Worm (Caenorhabditis elegans) whole organism, young adult: ENCODE data around the gene algn-9.

Experiments used
- B0035.1 ChIP-seq: sonication (generic microtip); optimal IDR thresholded peaks from 2 replicates; lab custom pipeline; 2016; ENCODE audit warnings: missing genetic modification characterization, mild to moderate bottlenecking, missing compliant biosample characterization, missing genotype, missing genetic modification reagents
- C06A6.2 ChIP-seq: fragments of 200-800 bp; sonication (Bioruptor generic); conservative IDR thresholded peaks from 2 replicates; pipeline ENCODE4 v1.3.6; 2022; ENCODE audit warnings: missing genetic modification characterization, missing compliant biosample characterization
- F10E7.11 ChIP-seq: sonication (generic microtip); optimal IDR thresholded peaks from 2 replicates; lab custom pipeline; 2017; ENCODE audit warnings: mild to moderate bottlenecking, missing genetic modification characterization, moderate library complexity, missing compliant biosample characterization
- F22D6.2 ChIP-seq: sonication (generic microtip); optimal IDR thresholded peaks from 2 replicates; lab custom pipeline; 2016; ENCODE audit warnings: mild to moderate bottlenecking, missing genetic modification characterization, missing compliant biosample characterization
- F33H1.4 ChIP-seq: fragments of 200-800 bp; sonication (Bioruptor generic); IDR thresholded peaks from 2 replicates; pipeline ENCODE4 v1.3.6; 2022; ENCODE audit warnings: missing genetic modification reagents, missing genetic modification characterization, missing compliant biosample characterization
- F37B4.10 ChIP-seq: fragments of 200-800 bp; sonication (Bioruptor generic); IDR thresholded peaks from 2 replicates; pipeline ENCODE4 v1.3.6; 2022; ENCODE audit warnings: missing genetic modification characterization, missing compliant biosample characterization
- K11D2.4 ChIP-seq: fragments of 200-800 bp; sonication (Bioruptor generic); IDR thresholded peaks from 2 replicates; pipeline ENCODE4 v1.3.6; 2022; ENCODE audit warnings: missing genetic modification reagents, missing genetic modification characterization, missing compliant biosample characterization
- Y56A3A.18 ChIP-seq: fragments of 200-800 bp; sonication (Bioruptor generic); IDR thresholded peaks from 2 replicates; pipeline ENCODE4 v1.3.6; 2022; ENCODE audit warnings: missing genetic modification reagents, missing genetic modification characterization, missing compliant biosample characterization
- Y67H2A.10 ChIP-seq: fragments of 200-800 bp; sonication (Bioruptor generic); conservative IDR thresholded peaks from 2 replicates; pipeline ENCODE4 v1.3.6; 2022; ENCODE audit warnings: missing genetic modification reagents, missing genetic modification characterization, missing compliant biosample characterization
- Y95B8A.8 ChIP-seq: fragments of 200-800 bp; sonication (Bioruptor generic); IDR thresholded peaks from 2 replicates; pipeline ENCODE4 v1.3.6; 2022; ENCODE audit warnings: missing genetic modification reagents, missing genetic modification characterization, missing compliant biosample characterization
- akir-1 ChIP-seq: fragments of 200-800 bp; sonication (Bioruptor generic); optimal IDR thresholded peaks from 2 replicates; lab custom pipeline; 2018; ENCODE audit warnings: mild to moderate bottlenecking, missing genetic modification characterization, moderate library complexity, missing compliant biosample characterization
- ama-1 ChIP-seq, 3 experiments: fragments of 150-350 bp in 1 of 3; sonication (generic microtip) in 2 of 3; optimal IDR thresholded peaks; 2 replicates each; lab custom pipeline; 2014 to 2018; ENCODE audit warnings: missing biosample characterization in 2 of 3, missing genetic modification characterization in 2 of 3, missing genetic modification reagents in 2 of 3
- attf-5 ChIP-seq: fragments of 200-800 bp; sonication (Bioruptor generic); optimal IDR thresholded peaks from 2 replicates; lab custom pipeline; 2018; ENCODE audit warnings: mild to moderate bottlenecking, missing genetic modification characterization, missing compliant biosample characterization
- ceh-100 ChIP-seq: fragments of 200-800 bp; sonication (Bioruptor generic); IDR thresholded peaks from 2 replicates; pipeline ENCODE4 v1.3.6; 2022; ENCODE audit warnings: missing genetic modification reagents, missing genetic modification characterization, missing compliant biosample characterization
- ceh-40 ChIP-seq: fragments of 200-800 bp; sonication (Bioruptor generic); IDR thresholded peaks from 2 replicates; pipeline ENCODE4 v1.3.6; 2022; ENCODE audit warnings: missing genetic modification characterization, missing compliant biosample characterization
- ceh-91 ChIP-seq: fragments of 200-800 bp; sonication (Bioruptor generic); IDR thresholded peaks from 2 replicates; pipeline ENCODE4 v1.3.6; 2022; ENCODE audit warnings: missing genetic modification reagents, missing genetic modification characterization, missing compliant biosample characterization
- dox-1 ChIP-seq: fragments of 200-800 bp; sonication (Bioruptor generic); IDR thresholded peaks from 2 replicates; pipeline ENCODE4 v1.3.6; 2022; ENCODE audit warnings: missing genetic modification reagents, missing genetic modification characterization, missing compliant biosample characterization
- dpff-1 ChIP-seq: sonication (generic microtip); optimal IDR thresholded peaks from 2 replicates; lab custom pipeline; 2017; ENCODE audit warnings: mild to moderate bottlenecking, missing genetic modification characterization, missing compliant biosample characterization
- efl-1 ChIP-seq: fragments of 150-350 bp; optimal IDR thresholded peaks from 2 replicates; lab custom pipeline; 2014; ENCODE audit warnings: missing biosample characterization, missing genetic modification reagents, missing genetic modification characterization
- egrh-3 ChIP-seq: fragments of 200-800 bp; sonication (Bioruptor generic); IDR thresholded peaks from 2 replicates; pipeline ENCODE4 v1.3.6; 2022; ENCODE audit warnings: missing genetic modification reagents, missing genetic modification characterization, missing compliant biosample characterization
- ekl-4 ChIP-seq: fragments of 200-800 bp; sonication (Bioruptor generic); IDR thresholded peaks from 2 replicates; pipeline ENCODE4 v1.3.6; 2022; ENCODE audit warnings: missing genetic modification reagents, missing genetic modification characterization, missing compliant biosample characterization
- ets-4 ChIP-seq: fragments of 200-800 bp; sonication (Bioruptor generic); optimal IDR thresholded peaks from 2 replicates; lab custom pipeline; 2018; ENCODE audit warnings: mild to moderate bottlenecking, missing genetic modification characterization, missing compliant biosample characterization
- him-1 ChIP-seq: sonication (generic microtip); optimal IDR thresholded peaks from 2 replicates; lab custom pipeline; 2016; ENCODE audit warnings: missing genotype, missing genetic modification reagents, missing genetic modification characterization, missing compliant biosample characterization
- hlh-12 ChIP-seq: sonication (generic microtip); optimal IDR thresholded peaks from 2 replicates; lab custom pipeline; 2016; ENCODE audit warnings: missing genetic modification characterization, missing compliant biosample characterization
- hlh-26 ChIP-seq: fragments of 200-800 bp; sonication (Bioruptor generic); conservative IDR thresholded peaks from 2 replicates; pipeline ENCODE4 v1.3.6; 2022; ENCODE audit warnings: missing genetic modification reagents, missing genetic modification characterization, missing compliant biosample characterization
- hmg-1.2 ChIP-seq: fragments of 200-800 bp; sonication (Bioruptor generic); IDR thresholded peaks from 2 replicates; pipeline ENCODE4 v1.3.6; 2022; ENCODE audit warnings: missing genetic modification reagents, missing genetic modification characterization, missing compliant biosample characterization
- hmg-20 ChIP-seq: fragments of 200-800 bp; sonication (Bioruptor generic); IDR thresholded peaks from 2 replicates; pipeline ENCODE4 v1.3.6; 2022; ENCODE audit warnings: missing genetic modification reagents, missing genetic modification characterization, missing compliant biosample characterization
- lag-1 ChIP-seq: fragments of 200-800 bp; sonication (Bioruptor generic); IDR thresholded peaks from 2 replicates; pipeline ENCODE4 v1.3.6; 2022; ENCODE audit warnings: missing genetic modification reagents, missing genetic modification characterization, missing compliant biosample characterization
- lin-40 ChIP-seq: sonication (generic microtip); optimal IDR thresholded peaks from 2 replicates; lab custom pipeline; 2016; ENCODE audit warnings: missing genetic modification characterization, mild to moderate bottlenecking, missing compliant biosample characterization, missing genotype, missing genetic modification reagents
- lsl-1 ChIP-seq: fragments of 200-800 bp; sonication (Bioruptor generic); optimal IDR thresholded peaks from 2 replicates; lab custom pipeline; 2018; ENCODE audit warnings: mild to moderate bottlenecking, missing genetic modification characterization, moderate library complexity, missing compliant biosample characterization
- lsy-27 ChIP-seq: sonication (generic microtip); optimal IDR thresholded peaks from 2 replicates; lab custom pipeline; 2017; ENCODE audit warnings: missing genetic modification characterization, mild to moderate bottlenecking, missing compliant biosample characterization, antibody characterized with exemption, missing genotype, borderline replicate concordance; ENCODE audit not compliant: insufficient read depth
- mcd-1 ChIP-seq: fragments of 200-800 bp; sonication (Bioruptor generic); IDR thresholded peaks from 2 replicates; pipeline ENCODE4 v1.3.6; 2022; ENCODE audit warnings: missing genetic modification reagents, missing genetic modification characterization, missing compliant biosample characterization
- nfyb-1 ChIP-seq: fragments of 200-800 bp; sonication (Bioruptor generic); IDR thresholded peaks from 2 replicates; pipeline ENCODE4 v1.3.6; 2022; ENCODE audit warnings: missing genetic modification reagents, missing genetic modification characterization, missing compliant biosample characterization
- nhr-120 ChIP-seq: fragments of 200-800 bp; sonication (Bioruptor generic); IDR thresholded peaks from 2 replicates; pipeline ENCODE4 v1.3.6; 2022; ENCODE audit warnings: missing genetic modification characterization, missing compliant biosample characterization
- nhr-179 ChIP-seq: sonication (generic microtip); optimal IDR thresholded peaks from 2 replicates; lab custom pipeline; 2016; ENCODE audit warnings: mild to moderate bottlenecking, missing genetic modification characterization, missing compliant biosample characterization
- nhr-27 ChIP-seq: fragments of 200-800 bp; sonication (Bioruptor generic); optimal IDR thresholded peaks from 2 replicates; lab custom pipeline; 2018; ENCODE audit warnings: mild to moderate bottlenecking, missing genetic modification characterization, moderate library complexity, missing compliant biosample characterization
- pbrm-1 ChIP-seq: fragments of 200-800 bp; sonication (Bioruptor generic); IDR thresholded peaks from 2 replicates; pipeline ENCODE4 v1.3.6; 2022; ENCODE audit warnings: missing genetic modification reagents, missing genetic modification characterization, missing compliant biosample characterization
- rec-8 ChIP-seq, 2 experiments: sonication (generic microtip); optimal IDR thresholded peaks; 2 replicates each; lab custom pipeline; 2016; ENCODE audit warnings: mild to moderate bottlenecking in 2 of 2, missing genetic modification characterization in 2 of 2, missing genetic modification reagents in 2 of 2, missing genotype in 2 of 2, missing biosample characterization in 1 of 2, missing compliant biosample characterization in 1 of 2, moderate library complexity in 1 of 2
- repo-1 ChIP-seq: sonication (generic microtip); optimal IDR thresholded peaks from 2 replicates; lab custom pipeline; 2017; ENCODE audit warnings: mild to moderate bottlenecking, missing genetic modification characterization, missing compliant biosample characterization
- sdz-38 ChIP-seq: sonication (generic microtip); optimal IDR thresholded peaks from 2 replicates; lab custom pipeline; 2016; ENCODE audit warnings: missing genotype, missing genetic modification characterization, missing compliant biosample characterization
- sea-2 ChIP-seq: fragments of 200-800 bp; sonication (Bioruptor generic); IDR thresholded peaks from 2 replicates; pipeline ENCODE4 v1.3.6; 2022; ENCODE audit warnings: missing genetic modification characterization, missing compliant biosample characterization
- tbx-9 ChIP-seq: sonication (generic microtip); optimal IDR thresholded peaks from 2 replicates; lab custom pipeline; 2016; ENCODE audit warnings: borderline replicate concordance, missing genetic modification characterization, inconsistent platforms, missing compliant biosample characterization
- tlf-1 ChIP-seq: fragments of 200-800 bp; sonication (Bioruptor generic); optimal IDR thresholded peaks from 2 replicates; lab custom pipeline; 2018; ENCODE audit warnings: mild to moderate bottlenecking, missing genetic modification characterization, missing compliant biosample characterization
- zfh-2 ChIP-seq: fragments of 200-800 bp; sonication (Bioruptor generic); conservative IDR thresholded peaks from 2 replicates; pipeline ENCODE4 v1.3.6; 2022; ENCODE audit warnings: missing genetic modification reagents, missing genetic modification characterization, missing compliant biosample characterization
- zim-3 ChIP-seq: sonication (generic microtip); optimal IDR thresholded peaks from 2 replicates; lab custom pipeline; 2017; ENCODE audit warnings: mild to moderate bottlenecking, missing genetic modification characterization, moderate library complexity, missing compliant biosample characterization
- ztf-26 ChIP-seq: sonication (generic microtip); optimal IDR thresholded peaks from 2 replicates; lab custom pipeline; 2017; ENCODE audit warnings: missing genetic modification characterization, missing compliant biosample characterization
- ztf-3 ChIP-seq: fragments of 200-800 bp; sonication (Bioruptor generic); optimal IDR thresholded peaks from 2 replicates; lab custom pipeline; 2018; ENCODE audit warnings: mild to moderate bottlenecking, missing genetic modification characterization, missing compliant biosample characterization

Gene algn-9

ce11 chrII:10542654-10543456 lies 41.3 kb upstream of the algn-9 start:
- TF ChIP-seq ets-4 (GFP tag; lab: Kevin White, UChicago): no peak
- TF ChIP-seq rec-8 (tag; optimal IDR thresholded peaks at IDR 0.05; lab: Kevin White, UChicago): no peak
- TF ChIP-seq hlh-12: no peak
- TF ChIP-seq attf-5 (GFP tag; lab: Kevin White, UChicago): peak; percentile 23
- TF ChIP-seq mcd-1 (GFP tag; lab: Robert Waterston, UW): peak; percentile 38; the same call in 1 of the 2 replicates
- TF ChIP-seq nhr-120: no peak
- TF ChIP-seq nfyb-1 (GFP tag; lab: Robert Waterston, UW): peak; percentile 75
- no peak for TF ChIP-seq F37B4.10 (GFP tag; lab: Robert Waterston, UW)
- peak; percentile 12; the same call in 1 of the 2 replicates for TF ChIP-seq Y56A3A.18 (GFP tag; lab: Robert Waterston, UW)
- no peak for TF ChIP-seq lsl-1 (GFP tag; lab: Kevin White, UChicago)
- peak; percentile 70 for TF ChIP-seq zim-3 (tag; lab: Kevin White, UChicago)
- TF ChIP-seq Y67H2A.10: peak; percentile 6
- TF ChIP-seq ceh-91 (GFP tag; lab: Robert Waterston, UW): no peak
- peak; percentile 36 for TF ChIP-seq F10E7.11
- TF ChIP-seq egrh-3: no peak
- TF ChIP-seq dox-1 (GFP tag; lab: Robert Waterston, UW): peak; percentile 13; the same call in 1 of the 2 replicates
- no peak for TF ChIP-seq ceh-100 (GFP tag; lab: Robert Waterston, UW)
- TF ChIP-seq nhr-179 (tag; lab: Kevin White, UChicago): no peak
- TF ChIP-seq tlf-1 (GFP tag; lab: Kevin White, UChicago): peak; percentile 31
- no peak for TF ChIP-seq hlh-26 (GFP tag; lab: Robert Waterston, UW)
- no peak for TF ChIP-seq repo-1
- peak; percentile 72; the same call in 1 of the 2 replicates for TF ChIP-seq sea-2 (GFP tag; lab: Robert Waterston, UW)
- TF ChIP-seq ztf-26 (tag; lab: Kevin White, UChicago): no peak
- no peak for TF ChIP-seq dpff-1 (tag; lab: Kevin White, UChicago)
- peak; percentile 48 for TF ChIP-seq ekl-4 (GFP tag; lab: Robert Waterston, UW)
- TF ChIP-seq him-1 (tag; lab: Kevin White, UChicago): no peak
- no peak; the same call in 1 of the 2 replicates for TF ChIP-seq F33H1.4 (GFP tag; lab: Robert Waterston, UW)
- no peak for TF ChIP-seq F22D6.2 (tag; lab: Kevin White, UChicago)
- TF ChIP-seq ama-1 (optimal IDR thresholded peaks at IDR 0.05; lab: Kevin White, UChicago): peak; percentile 93
- no peak for TF ChIP-seq ama-1 (GFP tag; optimal IDR thresholded peaks at IDR 0.05; lab: Kevin White, UChicago)
- TF ChIP-seq hmg-20 (GFP tag; lab: Robert Waterston, UW): no peak
- TF ChIP-seq ztf-3: no peak
- TF ChIP-seq efl-1 (GFP tag; lab: Kevin White, UChicago): no peak
- TF ChIP-seq zfh-2: no peak
- TF ChIP-seq hmg-1.2: peak; percentile 28; the same call in 1 of the 2 replicates
- peak; percentile 8; the same call in 1 of the 2 replicates for TF ChIP-seq K11D2.4
- TF ChIP-seq tbx-9 (tag; lab: Kevin White, UChicago): no peak
- TF ChIP-seq C06A6.2: no peak; the same call in none of the 2 replicates
- TF ChIP-seq lin-40 (tag; lab: Kevin White, UChicago): no peak
- TF ChIP-seq lsy-27 (tag; lab: Kevin White, UChicago): no peak
- peak; percentile 33; the same call in 1 of the 2 replicates for TF ChIP-seq pbrm-1 (GFP tag; lab: Robert Waterston, UW)
- TF ChIP-seq nhr-27 (tag; lab: Kevin White, UChicago): peak; percentile 9
- TF ChIP-seq ceh-40 (GFP tag; lab: Robert Waterston, UW): peak; percentile 48; the same call in 1 of the 2 replicates
- TF ChIP-seq B0035.1 (tag; lab: Kevin White, UChicago): no peak
- TF ChIP-seq lag-1: 0 out of 2 replicates have a peak, but pooled peaks have one; percentile 10
- no peak for TF ChIP-seq akir-1 (GFP tag; lab: Kevin White, UChicago)
- peak; percentile 16; the same call in 1 of the 2 replicates for TF ChIP-seq Y95B8A.8 (GFP tag; lab: Robert Waterston, UW)
- no peak for TF ChIP-seq sdz-38 (tag; lab: Kevin White, UChicago)
